Worm (Caenorhabditis elegans) whole organism, L4/young adult: ENCODE results near the gene srb-12.
"Not testable (repeated sequence)": the region's sequence is repeated elsewhere in the genome, so short reads cannot be mapped to it uniquely, and the experiment has no call there.

Source experiments
- W03F9.2 ChIP-seq: fragments of 150-350 bp; optimal IDR thresholded peaks from 2 replicates; lab custom pipeline; 2014; ENCODE audit warnings: missing biosample characterization, missing genetic modification characterization
- dao-5 ChIP-seq: sonication (generic microtip); optimal IDR thresholded peaks from 2 replicates; lab custom pipeline; 2016; ENCODE audit warnings: missing genotype, missing genetic modification characterization, moderate library complexity, missing compliant biosample characterization
- him-1 ChIP-seq: sonication (generic microtip); optimal IDR thresholded peaks from 2 replicates; lab custom pipeline; 2016; ENCODE audit warnings: missing genotype, missing genetic modification reagents, missing genetic modification characterization, missing compliant biosample characterization

The srb-12 gene

DNA sequence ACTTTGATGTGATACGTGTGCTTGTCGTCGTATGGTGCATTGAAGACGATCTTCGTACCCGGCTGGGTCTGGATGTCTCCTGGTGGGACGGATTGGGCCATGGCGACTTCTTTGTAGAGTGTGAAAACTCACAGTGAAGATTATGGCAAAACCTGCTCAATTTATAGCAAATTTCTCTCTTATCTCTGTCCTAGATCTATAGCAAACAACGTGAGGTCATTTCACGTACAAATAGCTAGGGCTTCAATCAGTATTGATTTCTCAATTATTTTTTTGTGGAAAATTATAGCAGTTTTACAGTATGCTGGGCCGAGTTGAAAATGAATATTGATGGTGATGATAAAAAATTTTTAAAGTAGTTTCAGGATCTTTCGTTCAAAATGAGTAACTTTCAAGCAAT, 2.5 kb upstream of the srb-12 start, which contains the start of gene msp-45:
Gene msp-45, minus strand, starts transcription at position 101 of the 400 bp plus-strand sequence.
- no peak for TF ChIP-seq W03F9.2 (tag; lab: Kevin White, UChicago)
- no peak for TF ChIP-seq dao-5 (tag; lab: Kevin White, UChicago)
- TF ChIP-seq him-1 = no peak

DNA sequence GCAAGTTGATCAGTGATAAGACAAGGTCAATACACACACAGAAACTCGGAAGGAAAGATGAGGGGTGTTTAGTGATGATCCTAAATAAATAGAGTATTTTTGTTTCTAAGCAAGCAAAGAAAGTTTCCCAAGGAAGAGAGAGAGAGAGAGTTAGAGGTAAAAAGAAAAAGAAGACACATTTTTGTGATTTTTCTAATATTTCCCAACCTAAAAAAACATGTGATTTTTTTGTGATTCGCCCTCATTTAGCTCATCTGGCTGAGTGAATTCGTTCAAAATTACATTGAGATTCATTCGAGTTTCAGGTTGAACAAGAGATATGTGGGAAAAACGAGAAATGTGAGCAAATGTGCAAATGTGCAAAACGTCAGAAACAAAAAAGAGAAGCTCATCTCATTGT, 3.6 kb downstream of the srb-12 start, which contains the start of gene srb-16:
Gene srb-16, minus strand, starts transcription at position 101 of the 400 bp plus-strand sequence.
- TF ChIP-seq dao-5 (tag; lab: Kevin White, UChicago) (no peak), W03F9.2 (tag; lab: Kevin White, UChicago) (no peak), him-1 (no peak)

DNA sequence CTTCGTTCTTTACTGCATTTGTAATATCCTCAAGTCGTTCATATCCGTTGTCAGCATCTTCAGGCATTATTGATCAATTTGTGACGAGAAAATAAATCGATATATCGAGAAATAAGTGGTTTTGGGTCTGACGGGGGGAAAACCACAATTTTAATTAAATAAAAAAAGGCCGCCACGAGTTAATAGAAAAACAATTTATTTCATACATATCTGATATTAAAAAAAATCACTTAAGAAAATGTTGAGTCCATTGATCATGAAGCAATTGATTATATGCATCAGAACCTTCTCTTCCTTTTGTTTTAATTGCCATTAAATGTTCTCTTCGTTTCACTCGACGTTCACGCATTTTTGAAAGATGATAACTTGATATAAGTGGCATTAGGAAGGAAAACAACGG, 6.1 kb downstream of the srb-12 start, which contains the start of gene F58A6.5:
Gene F58A6.5, minus strand, starts transcription at position 101 of the 400 bp plus-strand sequence.
- TF ChIP-seq him-1 = no peak
- TF ChIP-seq W03F9.2 (tag; lab: Kevin White, UChicago) = no peak
- no peak for TF ChIP-seq dao-5 (tag; lab: Kevin White, UChicago)

DNA sequence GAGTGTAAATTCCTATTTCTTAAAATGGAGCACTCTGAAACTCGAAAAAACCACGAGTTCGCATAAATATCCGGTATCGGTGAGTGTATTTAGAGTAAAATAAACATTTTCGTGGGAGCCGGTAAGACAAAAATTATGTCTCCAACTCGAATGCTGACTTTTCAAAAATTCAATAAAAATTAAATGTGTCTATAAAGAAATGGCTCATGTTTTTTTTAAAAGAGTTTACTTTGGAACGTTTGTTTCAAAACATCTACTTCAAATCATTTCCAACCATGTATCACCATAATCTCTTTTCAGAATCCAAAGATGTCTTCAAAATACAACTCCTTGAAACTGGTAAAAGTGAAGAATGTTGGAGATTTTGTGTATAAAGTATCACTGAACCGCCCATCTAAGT, 11.8 kb downstream of the srb-12 start, which contains the start of gene F58A6.1:
Gene F58A6.1, plus strand, starts transcription at position 301 of the 400 bp plus-strand sequence.
- TF ChIP-seq dao-5 (tag; lab: Kevin White, UChicago) = no peak
- no peak for TF ChIP-seq him-1

DNA sequence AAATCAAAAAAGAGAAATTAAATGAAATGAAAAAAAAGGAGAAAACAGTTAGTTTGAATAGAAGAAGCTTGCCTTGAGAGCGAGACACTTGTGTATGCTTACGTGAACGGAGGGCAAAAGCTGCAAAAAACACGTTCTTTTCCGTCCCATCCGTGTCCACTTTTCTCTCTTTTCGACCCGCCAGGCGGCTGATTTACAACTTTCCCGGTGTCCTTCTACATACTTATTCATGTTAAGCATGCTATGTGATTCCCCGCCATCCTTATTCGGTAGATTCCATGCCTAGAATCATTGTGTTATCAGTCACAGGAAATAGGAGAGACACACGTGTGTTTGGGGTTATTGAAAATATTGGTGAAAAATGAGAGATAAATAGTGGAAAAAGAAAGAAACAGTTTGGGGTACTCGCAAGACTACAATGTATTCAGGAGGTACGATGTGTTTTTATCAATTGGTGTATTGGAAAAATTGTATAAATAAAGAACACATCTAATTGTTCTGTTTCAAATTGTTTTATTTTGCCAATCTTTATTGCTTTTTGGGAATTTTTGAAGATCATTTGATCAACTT, 12.4 kb downstream of the srb-12 start, which contains the start of gene nas-29:
Gene nas-29, minus strand, starts transcription at position 92 of the 570 bp plus-strand sequence.
- TF ChIP-seq dao-5 (tag; lab: Kevin White, UChicago) (no peak), him-1 (no peak), W03F9.2 (tag; lab: Kevin White, UChicago) (peak; percentile 9)

DNA sequence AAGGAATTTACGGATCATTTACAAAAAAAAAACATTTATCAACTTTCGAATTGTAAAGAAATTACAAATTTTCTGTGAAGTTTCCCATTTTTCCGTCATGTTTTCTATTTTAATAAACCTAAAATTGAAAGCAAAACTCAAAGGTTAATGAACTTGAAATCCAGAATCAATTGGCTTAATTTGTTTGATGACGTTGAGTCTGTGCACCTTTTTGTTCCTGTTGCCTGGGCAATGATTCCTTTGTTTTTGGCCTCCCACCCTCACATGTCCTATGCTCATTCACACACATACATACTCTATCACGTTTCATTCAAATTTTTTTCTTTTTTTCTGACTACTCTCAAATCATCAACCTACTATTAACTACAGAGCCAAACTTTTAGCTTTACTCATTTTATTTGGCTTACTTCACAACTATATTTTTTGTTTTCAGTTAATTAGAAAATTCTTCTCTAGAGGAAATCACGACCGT, 18.1 kb downstream of the srb-12 start, which contains the start of gene F58A6.2:
Gene F58A6.2, plus strand, starts transcription at position 422 of the 472 bp plus-strand sequence.
- TF ChIP-seq dao-5 (tag; lab: Kevin White, UChicago) (no peak), him-1 (no peak), W03F9.2 (tag; lab: Kevin White, UChicago) (no peak)

DNA sequence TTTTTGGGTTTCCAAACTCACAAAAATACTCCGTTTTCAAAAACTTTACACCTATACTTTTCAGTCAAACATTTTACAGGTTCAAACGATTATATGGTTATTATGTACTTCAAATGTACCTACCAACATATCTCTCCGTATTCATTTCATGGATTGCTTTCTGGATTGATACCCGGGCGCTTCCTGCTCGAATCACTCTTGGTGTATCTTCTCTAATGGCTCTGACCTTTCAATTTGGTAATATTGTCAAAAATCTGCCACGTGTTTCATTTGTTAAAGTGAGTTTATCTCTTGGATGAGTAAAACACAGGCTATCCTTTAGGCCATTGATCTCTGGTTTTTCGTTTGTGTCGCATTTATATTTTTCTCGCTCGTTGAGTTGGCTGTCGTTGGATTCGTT, 22.6 kb downstream of the srb-12 start:
- TF ChIP-seq him-1 (no peak), dao-5 (tag; lab: Kevin White, UChicago) (no peak), W03F9.2 (tag; lab: Kevin White, UChicago) (no peak)

DNA sequence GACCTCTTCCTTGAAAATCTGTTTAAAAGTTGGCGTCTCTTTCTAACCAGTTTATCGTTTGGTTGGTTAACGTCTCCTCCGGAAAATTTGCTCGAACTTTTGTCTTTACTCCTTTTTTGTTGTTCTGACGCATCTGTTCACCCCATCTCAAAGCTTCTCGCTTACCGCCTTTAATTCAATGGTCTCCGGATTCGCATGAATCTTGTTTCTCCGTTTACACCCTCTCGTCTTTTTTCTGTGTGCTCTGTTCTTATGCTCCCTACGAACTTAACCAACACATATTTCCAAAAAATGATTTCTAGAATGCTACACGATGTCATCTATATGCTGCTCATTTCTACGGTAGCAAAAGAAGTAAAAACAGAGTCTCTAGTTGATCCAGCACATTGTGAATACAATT, 24.4 kb downstream of the srb-12 start, which contains the start of gene lgc-56:
Gene lgc-56, plus strand, starts transcription at position 301 of the 400 bp plus-strand sequence.
- TF ChIP-seq W03F9.2 (tag; lab: Kevin White, UChicago) (no peak), him-1 (no peak), dao-5 (tag; lab: Kevin White, UChicago) (no peak)

DNA sequence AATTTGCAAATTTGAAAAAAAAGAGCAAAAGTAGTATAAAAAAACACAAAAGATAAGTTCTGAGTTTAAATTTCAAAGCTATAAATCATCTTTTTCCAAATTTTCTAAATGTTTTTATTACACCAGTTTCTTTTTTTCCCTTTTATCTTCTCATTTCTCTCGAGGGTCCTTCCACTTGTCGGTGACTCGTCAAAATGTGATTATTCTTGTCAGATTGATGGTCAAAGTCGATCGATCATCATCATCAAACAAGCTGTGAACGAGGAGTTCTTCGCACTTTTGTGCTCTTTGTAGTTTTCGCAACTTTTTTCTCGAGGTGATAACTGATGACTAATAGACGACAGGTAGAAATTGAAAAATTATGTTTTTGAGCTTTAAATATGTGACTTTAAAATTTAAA, 33.8 kb downstream of the srb-12 start:
- no peak for TF ChIP-seq him-1
- TF ChIP-seq dao-5 (tag; lab: Kevin White, UChicago) = no peak
- TF ChIP-seq W03F9.2 (tag; lab: Kevin White, UChicago) = no peak

DNA sequence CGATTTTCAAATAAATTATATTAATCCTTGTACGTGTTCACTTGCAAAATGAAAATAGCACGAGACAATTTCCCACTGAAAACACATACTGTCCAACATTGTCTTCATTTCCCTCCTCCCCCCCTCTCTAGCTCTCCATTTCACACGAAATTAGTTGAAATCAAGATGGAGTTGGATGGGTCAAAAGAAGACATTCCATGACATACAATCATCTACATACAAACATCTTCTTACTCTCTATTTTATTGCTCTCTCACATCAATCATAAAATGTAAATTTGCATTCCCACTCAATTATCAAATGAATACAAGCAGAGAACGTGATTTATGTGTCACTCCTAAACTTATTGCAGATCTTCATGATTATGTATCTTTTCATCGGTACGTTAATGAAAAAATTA, 38.7 kb downstream of the srb-12 start, which contains the start of gene srsy-1:
Gene srsy-1, plus strand, starts transcription at position 301 of the 400 bp plus-strand sequence.
- TF ChIP-seq him-1 (no peak), W03F9.2 (tag; lab: Kevin White, UChicago) (no peak), dao-5 (tag; lab: Kevin White, UChicago) (no peak)

DNA sequence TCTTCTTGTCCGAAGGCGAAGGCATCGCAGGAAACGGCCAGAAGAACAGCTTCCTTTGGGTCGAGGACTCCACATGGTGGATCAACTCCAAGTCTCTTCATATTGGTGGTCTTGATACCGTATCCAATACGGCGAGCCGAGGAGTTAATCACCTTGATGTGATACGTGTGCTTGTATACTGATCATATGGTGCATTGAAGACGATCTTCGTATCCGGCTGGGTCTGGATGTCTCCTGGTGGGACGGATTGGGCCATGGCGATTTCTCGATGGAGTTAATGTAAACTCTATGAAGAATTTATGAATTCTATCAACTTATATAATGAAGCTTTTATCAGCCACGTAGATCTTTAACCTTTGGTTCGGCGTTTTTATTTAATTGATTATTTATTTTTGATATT, 39.2 kb downstream of the srb-12 start, which contains the start of gene msp-74:
Gene msp-74, minus strand, starts transcription at position 101 of the 400 bp plus-strand sequence.
- TF ChIP-seq him-1; dao-5 (tag; lab: Kevin White, UChicago); W03F9.2 (tag; lab: Kevin White, UChicago): not testable (repeated sequence)

DNA sequence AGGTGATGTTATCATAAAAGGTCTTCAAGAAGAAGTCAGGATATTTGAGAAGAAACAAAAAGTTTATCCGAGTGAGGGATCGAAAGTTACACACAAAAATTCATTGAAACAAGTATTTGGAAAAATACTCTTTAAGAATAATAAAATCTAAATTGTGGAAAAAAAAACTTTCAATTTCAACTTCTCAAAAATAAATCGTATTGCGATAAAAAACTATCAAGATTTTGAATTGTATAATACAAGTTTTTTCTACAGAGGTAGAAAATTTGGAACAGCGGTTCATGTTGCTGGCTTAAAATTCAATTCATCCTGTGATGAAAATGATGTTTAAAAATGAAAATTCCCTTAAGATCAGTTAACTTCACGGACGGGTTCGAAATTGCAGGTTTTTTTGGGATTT, 42.4 kb downstream of the srb-12 start, which contains the start of gene F09C12.8:
Gene F09C12.8, plus strand, starts transcription at position 301 of the 400 bp plus-strand sequence.
- no peak for TF ChIP-seq him-1
- no peak for TF ChIP-seq dao-5 (tag; lab: Kevin White, UChicago)

DNA sequence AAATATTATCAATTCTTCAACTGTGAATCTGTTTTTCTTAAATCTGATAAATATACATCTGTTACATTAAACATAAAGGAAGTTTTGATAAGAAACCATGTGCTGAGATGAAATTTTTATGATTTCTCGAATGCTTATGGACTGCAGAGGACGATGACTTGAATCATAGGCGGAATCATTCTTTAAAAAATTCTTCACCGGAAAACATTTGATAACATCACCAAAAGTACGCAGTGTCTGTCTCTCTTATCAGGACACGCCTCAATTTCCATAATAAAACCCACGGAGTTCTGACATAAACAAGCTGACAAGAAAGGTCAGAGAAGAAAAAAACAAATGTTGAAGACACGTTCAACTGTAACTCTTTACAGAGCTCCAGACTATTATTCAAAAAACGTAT, 44.7 kb downstream of the srb-12 start, which contains the start of gene F09C12.2:
Gene F09C12.2, plus strand, starts transcription at position 320 of the 400 bp plus-strand sequence.
- TF ChIP-seq him-1 = no peak
- TF ChIP-seq dao-5 (tag; lab: Kevin White, UChicago) = no peak
- TF ChIP-seq W03F9.2 (tag; lab: Kevin White, UChicago) = no peak

DNA sequence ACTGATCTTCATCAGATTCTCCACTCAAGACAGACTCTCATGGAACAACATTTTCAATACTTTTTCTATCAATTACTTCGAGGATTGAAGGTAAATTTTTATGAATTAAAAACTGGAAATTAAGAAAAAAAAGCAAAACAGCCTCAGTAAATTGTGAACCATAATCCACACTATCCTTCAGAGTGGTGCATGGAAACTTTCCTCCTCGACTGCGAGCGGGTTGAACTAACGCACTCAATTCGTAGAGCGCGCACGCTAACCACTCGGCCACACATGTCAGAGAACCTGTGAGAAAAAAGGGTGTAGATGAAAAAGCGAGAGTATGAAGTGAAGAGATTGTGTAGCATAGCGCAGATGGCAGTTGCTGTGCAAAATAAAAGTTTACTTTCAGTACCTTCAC, 49.4 kb downstream of the srb-12 start:
- peak; percentile 76 for TF ChIP-seq dao-5 (tag; lab: Kevin White, UChicago)
- TF ChIP-seq W03F9.2 (tag; lab: Kevin White, UChicago) = peak; percentile 32
- TF ChIP-seq him-1 = peak; percentile 86
